Worm (Caenorhabditis elegans) whole organism, late embryonic: ENCODE results near the gene rbm-22.

Source experiments
- F13H6.1 ChIP-seq: sonication (generic microtip); optimal IDR thresholded peaks from 2 replicates; lab custom pipeline; 2016; ENCODE audit warnings: missing genetic modification characterization, missing compliant biosample characterization
- ama-1 ChIP-seq: fragments of 150-350 bp; optimal IDR thresholded peaks from 2 replicates; lab custom pipeline; 2014
- hlh-8 ChIP-seq: sonication (generic microtip); optimal IDR thresholded peaks from 2 replicates; lab custom pipeline; 2016; ENCODE audit warnings: missing genotype, missing genetic modification characterization, missing compliant biosample characterization
- pag-3 ChIP-seq: sonication (generic microtip); optimal IDR thresholded peaks from 2 replicates; lab custom pipeline; 2016; ENCODE audit warnings: missing compliant biosample characterization, missing genetic modification characterization, borderline replicate concordance
- pqm-1 ChIP-seq: sonication (generic microtip); optimal IDR thresholded peaks from 2 replicates; lab custom pipeline; 2016; ENCODE audit warnings: missing genetic modification characterization, missing compliant biosample characterization

- TF ChIP-seq pag-3 (tag; lab: Kevin White, UChicago) (no peak), F13H6.1 (tag; lab: Kevin White, UChicago) (no peak), hlh-8 (tag; lab: Kevin White, UChicago) (no peak), pqm-1 (tag; lab: Kevin White, UChicago) (no peak), ama-1 (lab: Kevin White, UChicago) (no peak)
Observed at ce11 chrIV:10885915-10886314, 24.7 kb downstream of the rbm-22 start, which contains the start of gene srlf-11.
